Fruit fly (Drosophila melanogaster) whole organism, embryonic: ENCODE measurements around the gene CG32816.

Source experiments
- CG11398 ChIP-seq: fragments of 200-800 bp; sonication (Bioruptor generic); optimal IDR thresholded peaks from 2 replicates; lab custom pipeline; 2016; ENCODE audit warnings: missing biosample characterization, missing genetic modification characterization
- CG12104 ChIP-seq: fragments of 200-800 bp; sonication (Bioruptor generic); optimal IDR thresholded peaks from 3 replicates; lab custom pipeline; 2016; ENCODE audit warnings: missing biosample characterization, missing genetic modification characterization
- CG32767 ChIP-seq: fragments of 200-800 bp; sonication (Bioruptor generic); IDR thresholded peaks from 2 replicates; pipeline ENCODE4 v1.3.6; 2022; ENCODE audit warnings: missing biosample characterization, missing genetic modification characterization
- CoRest ChIP-seq: fragments of 200-800 bp; sonication (Bioruptor generic); optimal IDR thresholded peaks from 3 replicates; lab custom pipeline; 2018; ENCODE audit warnings: missing biosample characterization, mild to moderate bottlenecking, missing genetic modification characterization, moderate library complexity
- HLH3B ChIP-seq: fragments of 200-800 bp; sonication (Bioruptor generic); IDR thresholded peaks from 2 replicates; pipeline ENCODE4 v1.3.6; 2022; ENCODE audit warnings: missing biosample characterization, missing genetic modification characterization
- MBD-R2 ChIP-seq: fragments of 200-800 bp; sonication (Bioruptor generic); IDR thresholded peaks from 2 replicates; pipeline ENCODE4 v1.3.6; 2022; ENCODE audit warnings: missing biosample characterization, missing genetic modification characterization
- aop ChIP-seq: fragments of 200-800 bp; sonication (Bioruptor generic); IDR thresholded peaks from 2 replicates; pipeline ENCODE4 v1.3.6; 2022; ENCODE audit warnings: missing biosample characterization, missing genetic modification characterization
- bbx ChIP-seq: fragments of 200-800 bp; sonication (Bioruptor generic); IDR thresholded peaks from 2 replicates; pipeline ENCODE4 v1.3.6; 2022; ENCODE audit warnings: missing biosample characterization, missing genetic modification characterization; ENCODE audit not compliant: partially characterized antibody
- schlank ChIP-seq: fragments of 200-800 bp; sonication (Bioruptor generic); optimal IDR thresholded peaks from 2 replicates; lab custom pipeline; 2018; ENCODE audit warnings: missing biosample characterization, mild to moderate bottlenecking, missing genetic modification characterization
- stwl ChIP-seq: fragments of 200-800 bp; sonication (Bioruptor generic); optimal IDR thresholded peaks from 3 replicates; lab custom pipeline; 2018; ENCODE audit warnings: missing biosample characterization, mild to moderate bottlenecking, missing genetic modification characterization, moderate library complexity
- trem ChIP-seq: fragments of 200-800 bp; optimal IDR thresholded peaks from 3 replicates; lab custom pipeline; 2019; ENCODE audit warnings: missing biosample characterization, mild to moderate bottlenecking, missing genetic modification characterization, moderate library complexity
- tup ChIP-seq: fragments of 200-800 bp; sonication (Bioruptor generic); optimal IDR thresholded peaks from 2 replicates; lab custom pipeline; 2016; ENCODE audit warnings: missing biosample characterization, mild to moderate bottlenecking, missing genetic modification characterization, moderate library complexity

dm6 chrX:362073-362674 lies 108.4 kb downstream of the CG32816 start:
- TF ChIP-seq CG12104 (GFP tag; lab: Kevin White, UChicago) (no peak), MBD-R2 (GFP tag; lab: Robert Waterston, UW) (no peak), HLH3B (GFP tag; lab: Robert Waterston, UW) (no peak), CoRest (tag; lab: Kevin White, UChicago) (no peak), CG11398 (no peak), CG32767 (GFP tag; lab: Robert Waterston, UW) (no peak), trem (no peak), schlank (no peak), bbx (GFP tag; lab: Robert Waterston, UW) (no peak), aop (no peak), stwl (tag; lab: Kevin White, UChicago) (no peak), tup (GFP tag; lab: Kevin White, UChicago) (no peak)
